Worm (Caenorhabditis elegans): ENCODE data around the gene pro-1.

The pro-1 gene

DNA sequence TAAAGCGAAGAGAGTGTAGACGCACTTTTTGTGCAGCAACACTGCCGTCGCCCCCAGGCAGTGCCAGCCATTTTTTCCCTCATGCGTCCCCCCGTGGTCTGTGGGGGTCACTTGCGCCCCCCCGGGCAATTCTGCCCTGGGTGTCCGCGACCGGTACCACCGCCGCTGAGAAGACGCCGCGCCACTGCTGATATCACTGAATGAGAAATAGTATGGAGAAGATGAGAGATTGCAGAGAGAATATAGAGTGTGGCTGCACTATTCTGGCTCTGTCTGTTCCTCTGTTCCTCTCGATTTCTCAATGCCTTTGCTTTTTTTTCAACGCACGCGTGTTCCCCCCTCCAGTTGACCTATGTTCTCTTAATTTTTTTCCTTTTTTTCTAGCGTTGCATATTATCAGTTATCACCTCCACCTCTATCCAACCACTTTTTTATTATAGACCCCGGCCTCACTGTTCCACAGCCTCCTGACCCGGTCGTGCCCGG, 14.1 kb downstream of the pro-1 start, which contains the start of gene mab-10:
TSS of gene mab-10 (plus strand) at position 436 of the 486 bp plus-strand sequence.
- TF ChIP-seq elt-4 (tag; optimal IDR thresholded peaks at IDR 0.05) = peak; percentile 49
- no peak for TF ChIP-seq unc-55 (GFP tag; optimal IDR thresholded peaks at IDR 0.05)
- no peak for TF ChIP-seq pag-3 (tag; optimal IDR thresholded peaks at IDR 0.05; ENCODE audit: borderline replicate concordance)
- peak; percentile 14 for TF ChIP-seq fax-1 (tag; optimal IDR thresholded peaks at IDR 0.05)
- TF ChIP-seq pros-1 (tag; optimal IDR thresholded peaks at IDR 0.05) = no peak
- no peak for TF ChIP-seq ttx-3 (tag; optimal IDR thresholded peaks at IDR 0.05)
- no peak for TF ChIP-seq pha-2 (tag; optimal IDR thresholded peaks at IDR 0.05)
- no peak for TF ChIP-seq ceh-9 (tag; optimal IDR thresholded peaks at IDR 0.05)
- no peak for TF ChIP-seq npax-4 (tag; optimal IDR thresholded peaks at IDR 0.05)
- TF ChIP-seq sox-4 (tag; optimal IDR thresholded peaks at IDR 0.05) = no peak
- no peak for TF ChIP-seq ceh-34 (tag; optimal IDR thresholded peaks at IDR 0.05)
- no peak for TF ChIP-seq K09A11.1 (tag; optimal IDR thresholded peaks at IDR 0.05; ENCODE audit: insufficient read depth)
- no peak for TF ChIP-seq ceh-22 (tag; optimal IDR thresholded peaks at IDR 0.05)
- no peak for TF ChIP-seq ceh-31 (tag; optimal IDR thresholded peaks at IDR 0.05)

ce11 chrII:10525134-10525533, 16.7 kb downstream of the pro-1 start:
- TF ChIP-seq F13H6.1 (tag; optimal IDR thresholded peaks at IDR 0.05) = no peak
- TF ChIP-seq C38D4.7 (GFP tag; optimal IDR thresholded peaks at IDR 0.05) = no peak
- no peak for TF ChIP-seq che-1 (tag; optimal IDR thresholded peaks at IDR 0.05)

DNA sequence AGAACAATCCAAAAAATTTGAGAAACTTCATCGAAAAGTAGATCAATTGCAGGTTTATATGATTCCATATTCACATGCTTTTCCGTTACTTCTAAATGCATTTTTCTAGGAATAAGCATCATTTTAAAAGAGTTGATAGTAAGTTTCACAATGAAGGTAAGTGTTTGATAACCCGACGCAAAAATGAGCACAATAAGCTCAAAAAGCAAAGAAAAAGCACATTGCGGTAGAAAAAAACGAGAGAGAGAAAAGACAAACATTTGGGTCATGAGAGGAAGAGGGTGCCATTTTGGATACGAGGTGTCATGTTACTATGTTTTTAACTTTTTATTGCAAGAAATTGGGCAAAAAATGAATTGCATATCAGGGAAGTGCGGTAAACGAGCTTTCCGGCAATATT, 17.4 kb downstream of the pro-1 start, which contains the start of gene F59B10.6:
TSS of gene F59B10.6 (minus strand) at position 101 of the 400 bp plus-strand sequence.
- TF ChIP-seq nhr-11 (tag; optimal IDR thresholded peaks at IDR 0.05) = no peak
- TF ChIP-seq ets-4 (tag; optimal IDR thresholded peaks at IDR 0.05) = no peak
- no peak for TF ChIP-seq madf-2 (tag; optimal IDR thresholded peaks at IDR 0.05)
- no peak for TF ChIP-seq ceh-6 (GFP tag; optimal IDR thresholded peaks at IDR 0.05)
- TF ChIP-seq lim-6 (tag; optimal IDR thresholded peaks at IDR 0.05) = no peak
- TF ChIP-seq hlh-13 (GFP tag; optimal IDR thresholded peaks at IDR 0.05) = no peak
- no peak for TF ChIP-seq ztf-16 (tag; optimal IDR thresholded peaks at IDR 0.05)
- TF ChIP-seq gmeb-2 (tag; optimal IDR thresholded peaks at IDR 0.05) = no peak

ce11 chrII:10523583-10523982, 18.2 kb downstream of the pro-1 start, which contains the start of gene F59B10.5:
Gene F59B10.5, minus strand, starts transcription at chrII:10523683.
- no peak for TF ChIP-seq unc-86 (tag; optimal IDR thresholded peaks at IDR 0.05)
- TF ChIP-seq gmeb-2 (tag; optimal IDR thresholded peaks at IDR 0.05) = no peak
- no peak for TF ChIP-seq mec-3 (tag; optimal IDR thresholded peaks at IDR 0.05; ENCODE audit: borderline replicate concordance)
- TF ChIP-seq C08G9.2 (tag; optimal IDR thresholded peaks at IDR 0.05) = no peak
- TF ChIP-seq ahr-1 (tag; optimal IDR thresholded peaks at IDR 0.05) = no peak
- TF ChIP-seq ceh-30 (tag; optimal IDR thresholded peaks at IDR 0.05) = no peak
- no peak for TF ChIP-seq elt-4 (tag; optimal IDR thresholded peaks at IDR 0.05)
- TF ChIP-seq ceh-9 (tag; optimal IDR thresholded peaks at IDR 0.05) = no peak
- no peak for TF ChIP-seq ets-4 (tag; optimal IDR thresholded peaks at IDR 0.05)
- TF ChIP-seq sox-2 (GFP tag; IDR thresholded peaks at IDR 0.05) = no peak
- TF ChIP-seq sox-4 (tag; optimal IDR thresholded peaks at IDR 0.05) = no peak
- TF ChIP-seq dve-1 (tag; optimal IDR thresholded peaks at IDR 0.05) = no peak
- TF ChIP-seq pqm-1 (tag; optimal IDR thresholded peaks at IDR 0.05) = no peak
- no peak for TF ChIP-seq pros-1 (tag; optimal IDR thresholded peaks at IDR 0.05)

DNA sequence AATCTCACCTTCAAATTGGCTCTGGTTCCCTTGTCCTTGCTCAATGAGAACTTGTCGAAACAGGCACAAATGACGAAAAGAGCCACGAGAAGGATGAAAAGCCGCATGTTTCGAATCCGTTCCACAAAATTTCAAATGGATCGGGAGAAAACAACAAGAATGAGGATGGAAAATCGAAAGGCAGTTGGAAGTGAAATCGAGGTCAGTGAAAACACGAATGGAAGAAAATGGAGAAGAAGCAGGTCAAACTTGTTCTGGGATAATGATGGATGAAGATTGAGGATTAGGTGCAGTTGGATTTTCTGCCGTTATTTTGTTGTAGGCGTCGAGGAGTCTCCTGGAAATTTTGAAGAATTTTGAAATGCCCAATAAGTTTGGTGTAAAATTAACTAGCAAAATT, 18.8 kb downstream of the pro-1 start:
- TF ChIP-seq nfya-1 (tag; optimal IDR thresholded peaks at IDR 0.05) = no peak
- no peak for TF ChIP-seq npax-4 (tag; optimal IDR thresholded peaks at IDR 0.05)
- no peak for TF ChIP-seq fax-1 (tag; optimal IDR thresholded peaks at IDR 0.05)
- TF ChIP-seq pha-4 (tag; optimal IDR thresholded peaks at IDR 0.05) = no peak
- TF ChIP-seq ceh-45 (GFP tag; IDR thresholded peaks at IDR 0.05) = no peak
- TF ChIP-seq F13H6.1 (tag; optimal IDR thresholded peaks at IDR 0.05) = no peak
- no peak for TF ChIP-seq lin-11 (tag; optimal IDR thresholded peaks at IDR 0.05)
- no peak for TF ChIP-seq rnt-1 (tag; optimal IDR thresholded peaks at IDR 0.05)
